Fruit fly (Drosophila melanogaster): Measurements from ENCODE around the gene Pdp1.
A peak's percentile ranks its signal among the peaks of the same experiment; 100 is the strongest.

Pdp1 gene

DNA sequence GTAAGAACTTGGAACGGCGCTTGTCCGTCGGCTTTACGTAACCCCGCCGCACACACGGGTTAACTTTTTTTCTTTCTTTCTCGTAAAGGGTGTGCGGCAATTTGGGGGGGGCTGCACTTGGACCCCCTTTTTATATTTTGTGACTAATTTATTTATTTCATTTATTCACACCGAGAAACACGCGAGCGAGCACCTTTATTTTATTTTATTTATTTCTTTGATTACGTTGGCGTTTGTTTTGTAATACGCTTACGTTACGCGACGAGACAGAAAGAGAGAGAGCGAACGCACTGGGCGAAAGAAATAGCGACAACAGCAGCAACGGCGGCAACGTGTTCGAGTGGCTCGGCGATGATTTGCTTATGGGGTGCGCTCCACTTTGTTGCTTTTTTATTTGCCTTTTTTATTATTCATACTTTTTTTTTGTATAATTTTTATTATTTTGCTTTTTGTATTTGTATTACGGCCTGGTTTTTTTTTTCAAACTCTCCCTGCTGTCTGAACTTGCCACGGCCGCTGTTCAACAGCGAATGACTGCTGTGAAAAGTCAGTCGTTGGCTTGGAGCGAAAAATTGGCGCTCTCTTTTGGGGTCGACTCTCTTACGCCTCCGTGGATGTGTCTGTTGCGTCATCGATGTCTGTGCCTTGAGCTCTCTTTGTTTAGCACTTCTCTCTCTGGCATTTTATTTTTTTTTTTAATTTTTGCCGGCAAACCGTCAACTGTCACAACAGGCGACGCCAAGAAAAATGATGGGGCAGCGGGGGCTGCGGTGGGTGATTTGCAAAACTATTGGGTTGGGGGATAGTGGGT lies 57.7 kb downstream of the Pdp1 start, which contains the start of gene CG32369 (continued):
- TF ChIP-seq CG30431 (GFP tag; optimal IDR thresholded peaks at IDR 0.05) (no peak), fd64A (GFP tag; optimal IDR thresholded peaks at IDR 0.05) (no peak), wdn (GFP tag; IDR thresholded peaks at IDR 0.05) (no peak), jumu (GFP tag; optimal IDR thresholded peaks at IDR 0.05) (no peak), CG3065 (GFP tag; optimal IDR thresholded peaks at IDR 0.05) (no peak), lov (optimal IDR thresholded peaks at IDR 0.05) (no peak), lov (GFP tag; IDR thresholded peaks at IDR 0.05) (no peak; the same call in 2 of the 3 replicates), vnd (GFP tag; IDR thresholded peaks at IDR 0.05; ENCODE audit: partially characterized antibody) (0 out of 3 replicates have a peak, but pooled peaks have one; percentile 36), CG10654 (GFP tag; optimal IDR thresholded peaks at IDR 0.05) (peak; percentile 0), CG1603 (tag; optimal IDR thresholded peaks at IDR 0.05) (no peak), Neu2 (GFP tag; optimal IDR thresholded peaks at IDR 0.05; ENCODE audit: borderline replicate concordance) (no peak), CG18599 (GFP tag; optimal IDR thresholded peaks at IDR 0.05) (no peak), HLHmδ (GFP tag; optimal IDR thresholded peaks at IDR 0.05) (peak; percentile 19), ems (GFP tag; optimal IDR thresholded peaks at IDR 0.05) (peak; percentile 42), CG9215 (GFP tag; IDR thresholded peaks at IDR 0.05) (no peak), HmgD (GFP tag; optimal IDR thresholded peaks at IDR 0.05) (no peak), lab (GFP tag; optimal IDR thresholded peaks at IDR 0.05) (peak; percentile 65), run (tag; optimal IDR thresholded peaks at IDR 0.05) (no peak), CG8765 (GFP tag; IDR thresholded peaks at IDR 0.05) (no peak), CG3163 (GFP tag; optimal IDR thresholded peaks at IDR 0.05) (peak; percentile 98), Abd-B (GFP tag; optimal IDR thresholded peaks at IDR 0.05) (no peak), bbx (GFP tag; IDR thresholded peaks at IDR 0.05; ENCODE audit: partially characterized antibody) (no peak; the same call in 1 of the 2 replicates), croc (GFP tag; conservative IDR thresholded peaks at IDR 0.05) (no peak), trem (tag; optimal IDR thresholded peaks at IDR 0.05) (no peak), CG32532 (GFP tag; IDR thresholded peaks at IDR 0.05) (peak; percentile 62), seq (GFP tag; IDR thresholded peaks at IDR 0.05) (peak; percentile 70), CG10209 (GFP tag; optimal IDR thresholded peaks at IDR 0.05) (no peak), CG12155 (GFP tag; optimal IDR thresholded peaks at IDR 0.05) (no peak), Chrac-16 (GFP tag; optimal IDR thresholded peaks at IDR 0.05) (no peak), YL-1 (GFP tag; optimal IDR thresholded peaks at IDR 0.05) (peak; percentile 31), ap (GFP tag; IDR thresholded peaks at IDR 0.05) (no peak), tup (GFP tag; optimal IDR thresholded peaks at IDR 0.05) (no peak), CG15696 (tag; optimal IDR thresholded peaks at IDR 0.05) (no peak), lola (GFP tag; optimal IDR thresholded peaks at IDR 0.05) (no peak), btn (GFP tag; optimal IDR thresholded peaks at IDR 0.05) (no peak), kni (GFP tag; optimal IDR thresholded peaks at IDR 0.05) (no peak), NC2β (GFP tag; optimal IDR thresholded peaks at IDR 0.05) (no peak), CG10274 (GFP tag; optimal IDR thresholded peaks at IDR 0.05) (no peak), CG17385 (GFP tag; optimal IDR thresholded peaks at IDR 0.05) (peak; percentile 56), CG1529 (GFP tag; optimal IDR thresholded peaks at IDR 0.05) (no peak), CG6254 (GFP tag; optimal IDR thresholded peaks at IDR 0.05) (no peak), ATbp (GFP tag; optimal IDR thresholded peaks at IDR 0.05) (peak; percentile 12), maf-S (GFP tag; optimal IDR thresholded peaks at IDR 0.05) (no peak), gem (tag; optimal IDR thresholded peaks at IDR 0.05) (peak; percentile 19), ato (GFP tag; IDR thresholded peaks at IDR 0.05; ENCODE audit: partially characterized antibody) (no peak), CG1024 (GFP tag; IDR thresholded peaks at IDR 0.05) (no peak), PHDP (tag; optimal IDR thresholded peaks at IDR 0.05) (peak; percentile 48), gfzf (GFP tag; optimal IDR thresholded peaks at IDR 0.05) (no peak), Doc2 (GFP tag; IDR thresholded peaks at IDR 0.05) (no peak)
